Fruit fly (Drosophila melanogaster) Kc167 (cell line): ENCODE measurements around the gene CG42748.

Experiments
- Myc ChIP-seq: fragments of >200 bp; optimal IDR thresholded peaks from 2 replicates; lab custom pipeline; 2017; ENCODE audit warnings: missing external identifiers
- h ChIP-seq: fragments of >200 bp; optimal IDR thresholded peaks from 3 replicates; lab custom pipeline; 2018; ENCODE audit warnings: missing external identifiers

dm6 chr2L:22104301-22104700, 26.7 kb upstream of the CG42748 start, which contains the start of gene tplus3b:
- no peak for TF ChIP-seq Myc
- TF ChIP-seq h (lab: Kevin White, UChicago) = no peak
